Fruit fly (Drosophila melanogaster) whole organism, embryonic: Measurements from ENCODE around the gene CG14194.

ENCODE experiments used
- Adf1 ChIP-seq: fragments of 200-800 bp; sonication (Bioruptor generic); IDR thresholded peaks from 2 replicates; pipeline ENCODE4 v1.3.6; 2022; ENCODE audit warnings: missing biosample characterization, missing genetic modification characterization
- B-H2 ChIP-seq: fragments of 200-800 bp; sonication (Bioruptor generic); optimal IDR thresholded peaks from 2 replicates; lab custom pipeline; 2018; ENCODE audit warnings: missing biosample characterization, mild to moderate bottlenecking, missing genetic modification characterization
- CG10209 ChIP-seq: fragments of 200-800 bp; sonication (Bioruptor generic); optimal IDR thresholded peaks from 3 replicates; lab custom pipeline; 2017; ENCODE audit warnings: missing biosample characterization, mild to moderate bottlenecking, missing genetic modification characterization, missing genetic modification reagents
- CG11456 ChIP-seq: fragments of 200-800 bp; sonication (Bioruptor generic); IDR thresholded peaks from 3 replicates; pipeline ENCODE4 v1.3.6; 2022; ENCODE audit warnings: missing biosample characterization, missing genetic modification characterization
- CG11695 ChIP-seq: fragments of 200-800 bp; sonication (Bioruptor generic); IDR thresholded peaks from 3 replicates; pipeline ENCODE4 v1.3.6; 2022; ENCODE audit warnings: missing biosample characterization, missing genetic modification characterization
- CG13624 ChIP-seq: fragments of 200-800 bp; sonication (Bioruptor generic); optimal IDR thresholded peaks from 2 replicates; lab custom pipeline; 2016; ENCODE audit warnings: missing biosample characterization, missing genetic modification characterization
- CG15073 ChIP-seq: fragments of 200-800 bp; sonication (Bioruptor generic); optimal IDR thresholded peaks from 2 replicates; lab custom pipeline; 2016; ENCODE audit warnings: missing biosample characterization, missing genetic modification characterization
- CG18262 ChIP-seq: fragments of 200-800 bp; optimal IDR thresholded peaks from 3 replicates; lab custom pipeline; 2019; ENCODE audit warnings: missing biosample characterization, mild to moderate bottlenecking, missing genetic modification characterization, moderate library complexity
- CG2199 ChIP-seq: fragments of 200-800 bp; sonication (Bioruptor generic); IDR thresholded peaks from 3 replicates; pipeline ENCODE4 v1.3.6; 2022; ENCODE audit warnings: missing biosample characterization, missing genetic modification characterization
- CG3163 ChIP-seq: fragments of 200-800 bp; sonication (Bioruptor generic); optimal IDR thresholded peaks from 3 replicates; lab custom pipeline; 2016; ENCODE audit warnings: missing biosample characterization, missing genetic modification characterization
- CG4617 ChIP-seq: fragments of 200-800 bp; sonication (Bioruptor generic); optimal IDR thresholded peaks from 3 replicates; lab custom pipeline; 2016; ENCODE audit warnings: missing biosample characterization, missing genetic modification characterization, borderline replicate concordance
- CG4854 ChIP-seq: fragments of 200-800 bp; sonication (Bioruptor generic); optimal IDR thresholded peaks from 2 replicates; lab custom pipeline; 2016; ENCODE audit warnings: missing biosample characterization, missing genetic modification characterization, inconsistent platforms
- CG5180 ChIP-seq: fragments of 200-800 bp; sonication (Bioruptor generic); optimal IDR thresholded peaks from 3 replicates; lab custom pipeline; 2017; ENCODE audit warnings: missing biosample characterization, missing genetic modification characterization, mild to moderate bottlenecking, moderate library complexity, missing genetic modification reagents
- CG5245 ChIP-seq: fragments of 200-800 bp; sonication (Bioruptor generic); optimal IDR thresholded peaks from 3 replicates; lab custom pipeline; 2016; ENCODE audit warnings: missing biosample characterization, missing genetic modification characterization
- CG6813 ChIP-seq: fragments of 200-800 bp; sonication (Bioruptor generic); optimal IDR thresholded peaks from 2 replicates; lab custom pipeline; 2017; ENCODE audit warnings: missing biosample characterization, missing genetic modification characterization, mild to moderate bottlenecking, moderate library complexity, missing genetic modification reagents
- CG7372 ChIP-seq: fragments of 200-800 bp; sonication (Bioruptor generic); IDR thresholded peaks from 2 replicates; pipeline ENCODE4 v1.3.6; 2022; ENCODE audit warnings: missing biosample characterization, missing genetic modification characterization
- CG7928 ChIP-seq: fragments of 200-800 bp; sonication (Bioruptor generic); optimal IDR thresholded peaks from 2 replicates; lab custom pipeline; 2017; ENCODE audit warnings: missing biosample characterization, mild to moderate bottlenecking, missing genetic modification characterization
- CG8281 ChIP-seq: fragments of 200-800 bp; sonication (Bioruptor generic); optimal IDR thresholded peaks from 2 replicates; lab custom pipeline; 2018; ENCODE audit warnings: missing biosample characterization, mild to moderate bottlenecking, missing genetic modification characterization, moderate library complexity
- CG9609 ChIP-seq: fragments of 200-800 bp; sonication (Bioruptor generic); optimal IDR thresholded peaks from 3 replicates; lab custom pipeline; 2016; ENCODE audit warnings: missing biosample characterization, missing genetic modification characterization
- CG9817 ChIP-seq: fragments of 200-800 bp; sonication (Bioruptor generic); optimal IDR thresholded peaks from 2 replicates; lab custom pipeline; 2018; ENCODE audit warnings: missing biosample characterization, mild to moderate bottlenecking, missing genetic modification characterization, moderate library complexity
- Chrac-16 ChIP-seq: fragments of 200-800 bp; sonication (Bioruptor generic); optimal IDR thresholded peaks from 3 replicates; lab custom pipeline; 2016; ENCODE audit warnings: missing biosample characterization, missing genetic modification characterization
- D19B ChIP-seq: fragments of 200-800 bp; sonication (Bioruptor generic); optimal IDR thresholded peaks from 2 replicates; lab custom pipeline; 2017; ENCODE audit warnings: missing biosample characterization, mild to moderate bottlenecking, missing genetic modification characterization
- Dek ChIP-seq: fragments of 200-800 bp; sonication (Bioruptor generic); optimal IDR thresholded peaks from 3 replicates; lab custom pipeline; 2019; ENCODE audit warnings: missing biosample characterization, mild to moderate bottlenecking, missing genetic modification characterization, moderate library complexity
- E2f1 ChIP-seq: fragments of 200-800 bp; sonication (Bioruptor generic); IDR thresholded peaks from 2 replicates; pipeline ENCODE4 v1.3.6; 2022; ENCODE audit warnings: missing biosample characterization, missing genetic modification characterization
- HLHmδ ChIP-seq: fragments of 200-800 bp; sonication (Bioruptor generic); optimal IDR thresholded peaks from 2 replicates; lab custom pipeline; 2018; ENCODE audit warnings: missing biosample characterization, mild to moderate bottlenecking, missing genetic modification characterization, moderate library complexity
- Hr51 ChIP-seq, 2 experiments: fragments of 200-800 bp; sonication (Bioruptor generic); optimal IDR thresholded peaks; 2 replicates in 1 of 2; 3 replicates in 1 of 2; lab custom pipeline; 2016 to 2018; ENCODE audit warnings: missing biosample characterization in 2 of 2, missing genetic modification characterization in 2 of 2, mild to moderate bottlenecking in 1 of 2, moderate library complexity in 1 of 2
- Hr78 ChIP-seq, 2 experiments: fragments of 200-800 bp in 1 of 2; fragments of >200 bp in 1 of 2; sonication (Bioruptor generic) in 1 of 2; optimal IDR thresholded peaks; 2 replicates each; lab custom pipeline; 2017 to 2019; ENCODE audit warnings: missing biosample characterization in 2 of 2, missing genetic modification characterization in 2 of 2, mild to moderate bottlenecking in 1 of 2, moderate library complexity in 1 of 2
- Nf-YC ChIP-seq: fragments of 200-800 bp; optimal IDR thresholded peaks from 3 replicates; lab custom pipeline; 2019; ENCODE audit warnings: missing biosample characterization, mild to moderate bottlenecking, missing genetic modification characterization, moderate library complexity
- Optix ChIP-seq: fragments of 200-800 bp; sonication (Bioruptor generic); IDR thresholded peaks from 3 replicates; pipeline ENCODE4 v1.3.6; 2022; ENCODE audit warnings: missing biosample characterization, missing genetic modification characterization
- Pdp1 ChIP-seq, 2 experiments: fragments of 200-800 bp; sonication (Bioruptor generic); optimal IDR thresholded peaks; 3 replicates each; lab custom pipeline; 2016; ENCODE audit warnings: missing biosample characterization in 2 of 2, missing genetic modification characterization in 2 of 2, mild to moderate bottlenecking in 1 of 2, moderate library complexity in 1 of 2
- Ravus ChIP-seq: fragments of 200-800 bp; sonication (Bioruptor generic); IDR thresholded peaks from 2 replicates; pipeline ENCODE4 v1.3.6; 2022; ENCODE audit warnings: missing biosample characterization, missing genetic modification characterization
- Sox100B ChIP-seq: fragments of 200-800 bp; sonication (Bioruptor generic); optimal IDR thresholded peaks from 3 replicates; lab custom pipeline; 2018; ENCODE audit warnings: missing biosample characterization, mild to moderate bottlenecking, missing genetic modification characterization
- Sry-δ ChIP-seq: fragments of 200-800 bp; sonication (Bioruptor generic); optimal IDR thresholded peaks from 2 replicates; lab custom pipeline; 2016; ENCODE audit warnings: missing biosample characterization, missing genetic modification characterization
- bsh ChIP-seq, 2 experiments: fragments of 200-800 bp; sonication (Bioruptor generic); optimal IDR thresholded peaks; 2 replicates each; lab custom pipeline; 2017 to 2018; ENCODE audit warnings: mild to moderate bottlenecking in 2 of 2, missing biosample characterization in 2 of 2, missing genetic modification characterization in 2 of 2, moderate library complexity in 1 of 2
- cato ChIP-seq: fragments of 200-800 bp; sonication (Bioruptor generic); optimal IDR thresholded peaks from 2 replicates; lab custom pipeline; 2016; ENCODE audit warnings: missing biosample characterization, missing genetic modification characterization, borderline replicate concordance
- emc ChIP-seq: fragments of 200-800 bp; sonication (Bioruptor generic); optimal IDR thresholded peaks from 2 replicates; lab custom pipeline; 2016; ENCODE audit warnings: missing biosample characterization, missing genetic modification characterization
- hbn ChIP-seq: fragments of 200-800 bp; sonication (Bioruptor generic); IDR thresholded peaks from 2 replicates; pipeline ENCODE4 v1.3.6; 2022; ENCODE audit warnings: missing biosample characterization, missing genetic modification characterization; ENCODE audit not compliant: partially characterized antibody
- her ChIP-seq: fragments of 200-800 bp; sonication (Bioruptor generic); optimal IDR thresholded peaks from 2 replicates; lab custom pipeline; 2016; ENCODE audit warnings: missing biosample characterization, missing genetic modification characterization
- hkb ChIP-seq, 2 experiments: fragments of 200-800 bp in 1 of 2; fragments of >200 bp in 1 of 2; sonication (Bioruptor generic) in 1 of 2; IDR thresholded peaks in 1 of 2; optimal IDR thresholded peaks in 1 of 2; 2 replicates each; pipeline versions ENCODE4 v1.3.6 to Lab custom; 2017 to 2022; ENCODE audit warnings: missing biosample characterization in 1 of 2, missing genetic modification characterization in 1 of 2
- insv ChIP-seq, 2 experiments: fragments of 200-800 bp; sonication (Bioruptor generic); optimal IDR thresholded peaks; 3 replicates each; lab custom pipeline; 2016 to 2018; ENCODE audit warnings: missing biosample characterization in 2 of 2, missing genetic modification characterization in 2 of 2
- kah ChIP-seq: fragments of 200-800 bp; sonication (Bioruptor generic); optimal IDR thresholded peaks from 2 replicates; lab custom pipeline; 2018; ENCODE audit warnings: missing biosample characterization, mild to moderate bottlenecking, missing genetic modification characterization
- klu ChIP-seq: fragments of 200-800 bp; sonication (Bioruptor generic); IDR thresholded peaks from 2 replicates; pipeline ENCODE4 v1.3.6; 2022; ENCODE audit warnings: missing biosample characterization, missing genetic modification characterization
- lola ChIP-seq, 3 experiments: fragments of >200 bp in 2 of 3; fragments of 200-800 bp in 1 of 3; sonication (Bioruptor generic) in 1 of 3; optimal IDR thresholded peaks; 2 replicates each; lab custom pipeline; 2017 to 2019; ENCODE audit warnings: missing biosample characterization in 3 of 3, missing genetic modification characterization in 3 of 3, mild to moderate bottlenecking in 1 of 3, moderate library complexity in 1 of 3
- maf-S ChIP-seq: fragments of 200-800 bp; sonication (Bioruptor generic); optimal IDR thresholded peaks from 2 replicates; lab custom pipeline; 2016; ENCODE audit warnings: missing biosample characterization, missing genetic modification characterization
- pb ChIP-seq: fragments of 200-800 bp; sonication (Bioruptor generic); optimal IDR thresholded peaks from 3 replicates; lab custom pipeline; 2016; ENCODE audit warnings: missing biosample characterization, missing genetic modification characterization
- salm ChIP-seq: fragments of 200-800 bp; sonication (Bioruptor generic); optimal IDR thresholded peaks from 2 replicates; lab custom pipeline; 2018; ENCODE audit warnings: missing biosample characterization, mild to moderate bottlenecking, missing genetic modification characterization
- shn ChIP-seq: fragments of 200-800 bp; sonication (Bioruptor generic); optimal IDR thresholded peaks from 3 replicates; lab custom pipeline; 2016; ENCODE audit warnings: missing biosample characterization, missing genetic modification characterization
- unc-4 ChIP-seq: fragments of 200-800 bp; sonication (Bioruptor generic); IDR thresholded peaks from 2 replicates; pipeline ENCODE4 v1.3.6; 2022; ENCODE audit warnings: missing biosample characterization, missing genetic modification characterization; ENCODE audit not compliant: partially characterized antibody

The CG14194 gene

dm6 chrX:19154998-19155397 is 38.4 kb upstream of the CG14194 start (continued):
- no peak for TF ChIP-seq hbn (GFP tag; lab: Robert Waterston, UW)
- TF ChIP-seq kah (GFP tag; lab: Kevin White, UChicago): peak; percentile 73
- peak; percentile 45 for TF ChIP-seq CG15073 (GFP tag; lab: Kevin White, UChicago)
- peak; percentile 91 for TF ChIP-seq CG5245 (GFP tag; lab: Kevin White, UChicago)
- TF ChIP-seq shn (GFP tag; lab: Kevin White, UChicago): peak; percentile 71
- peak; percentile 66; the same call in 1 of the 3 replicates for TF ChIP-seq CG11456
- no peak for TF ChIP-seq B-H2 (GFP tag; lab: Kevin White, UChicago)
- TF ChIP-seq Sry-δ (GFP tag; lab: Kevin White, UChicago): peak; percentile 52
- no peak for TF ChIP-seq Ravus (GFP tag; lab: Robert Waterston, UW)
- TF ChIP-seq CG11695 (GFP tag; lab: Robert Waterston, UW): peak; percentile 69; the same call in 2 of the 3 replicates
- peak; percentile 53 for TF ChIP-seq CG8281 (tag; lab: Kevin White, UChicago)
- peak; percentile 61 to 78 for TF ChIP-seq Hr51 (GFP tag; optimal IDR thresholded peaks at IDR 0.05; lab: Kevin White, UChicago)
- no peak for TF ChIP-seq CG7928 (GFP tag; lab: Kevin White, UChicago)
- peak; percentile 59 for TF ChIP-seq CG5180 (GFP tag; lab: Kevin White, UChicago)
- peak; percentile 73 for TF ChIP-seq maf-S (GFP tag; lab: Kevin White, UChicago)
- peak; percentile 92 for TF ChIP-seq Optix (GFP tag; lab: Robert Waterston, UW)
- no peak for TF ChIP-seq HLHmδ
- peak in 1 of 3 experiments; percentile 94 for TF ChIP-seq lola (GFP tag; optimal IDR thresholded peaks at IDR 0.05; lab: Kevin White, UChicago)
- peak; percentile 85 for TF ChIP-seq CG13624
- TF ChIP-seq hkb (optimal IDR thresholded peaks at IDR 0.05; lab: Kevin White, UChicago): no peak
- TF ChIP-seq hkb (GFP tag; IDR thresholded peaks at IDR 0.05; lab: Robert Waterston, UW): peak; percentile 79
- TF ChIP-seq Adf1: no peak
- TF ChIP-seq insv (GFP tag; optimal IDR thresholded peaks at IDR 0.05; lab: Kevin White, UChicago): no peak
- peak; percentile 86 for TF ChIP-seq CG10209 (GFP tag; lab: Kevin White, UChicago)
- peak; percentile 75 for TF ChIP-seq Sox100B (GFP tag; lab: Kevin White, UChicago)
- peak; percentile 87 for TF ChIP-seq Chrac-16 (GFP tag; lab: Kevin White, UChicago)
- peak; percentile 93 for TF ChIP-seq CG18262 (tag; lab: Kevin White, UChicago)
- peak; percentile 71 for TF ChIP-seq cato (GFP tag; lab: Kevin White, UChicago)
- peak; percentile 80 for TF ChIP-seq CG6813 (GFP tag; lab: Kevin White, UChicago)
- no peak for TF ChIP-seq Nf-YC (tag; lab: Kevin White, UChicago)
- peak; percentile 79 for TF ChIP-seq E2f1 (GFP tag; lab: Robert Waterston, UW)
- TF ChIP-seq CG3163 (GFP tag; lab: Kevin White, UChicago): peak; percentile 81
- peak; percentile 85 to 96 for TF ChIP-seq bsh (GFP tag; optimal IDR thresholded peaks at IDR 0.05; lab: Kevin White, UChicago)
- TF ChIP-seq CG4854 (GFP tag; lab: Kevin White, UChicago): peak; percentile 73
- TF ChIP-seq CG4617 (GFP tag; lab: Kevin White, UChicago): peak; percentile 41
- TF ChIP-seq emc: peak; percentile 38
- peak in 1 of 2 experiments; percentile 66 for TF ChIP-seq Hr78 (GFP tag; optimal IDR thresholded peaks at IDR 0.05; lab: Kevin White, UChicago)
- TF ChIP-seq D19B (GFP tag; lab: Kevin White, UChicago): no peak
- peak; percentile 86 for TF ChIP-seq CG9609 (GFP tag; lab: Kevin White, UChicago)
- TF ChIP-seq CG2199 (GFP tag; lab: Robert Waterston, UW): peak; percentile 85; the same call in 1 of the 3 replicates
- TF ChIP-seq salm (tag; lab: Kevin White, UChicago): peak; percentile 75
- TF ChIP-seq CG7372 (GFP tag; lab: Robert Waterston, UW): peak; percentile 56; the same call in 1 of the 2 replicates
- TF ChIP-seq her (GFP tag; lab: Kevin White, UChicago): peak; percentile 69
- peak; percentile 27; the same call in 1 of the 2 replicates for TF ChIP-seq klu (GFP tag; lab: Robert Waterston, UW)
- TF ChIP-seq pb (GFP tag; lab: Kevin White, UChicago): peak; percentile 87
- TF ChIP-seq unc-4 (GFP tag; lab: Robert Waterston, UW): no peak
- peak; percentile 35 for TF ChIP-seq CG9817
- peak; percentile 31 for TF ChIP-seq Dek (tag; lab: Kevin White, UChicago)
- peak; percentile 82 to 93 for TF ChIP-seq Pdp1 (GFP tag; optimal IDR thresholded peaks at IDR 0.05; lab: Kevin White, UChicago)
